Worm (Caenorhabditis elegans): ENCODE data around the gene srd-70.

The srd-70 gene

DNA sequence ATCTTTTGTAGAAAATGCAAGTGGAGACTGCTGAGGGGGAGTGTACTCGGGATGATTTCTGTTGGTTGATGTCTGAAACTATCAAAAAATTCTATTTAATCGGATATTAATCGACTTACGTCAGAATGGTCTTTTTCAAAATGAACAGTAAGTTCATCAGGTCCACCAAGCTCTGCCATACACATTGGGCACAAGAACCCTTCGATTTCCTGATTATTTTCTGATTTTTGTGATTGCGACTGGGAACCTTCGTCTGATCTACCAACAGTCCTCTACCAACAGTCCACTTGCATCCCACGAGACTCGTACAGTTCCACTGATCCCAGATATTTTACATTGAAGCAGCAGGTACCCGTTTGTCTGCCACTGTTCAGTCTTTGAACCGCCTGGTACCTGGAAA lies 21.1 kb downstream of the srd-70 start:
- TF ChIP-seq aha-1 (tag) (peak; percentile 92), F44E2.7 (GFP tag; IDR thresholded peaks at IDR 0.05) (0 out of 2 replicates have a peak, but pooled peaks have one; percentile 43), F26F4.8 (GFP tag; conservative IDR thresholded peaks at IDR 0.05) (no peak), nhr-77 (tag; optimal IDR thresholded peaks at IDR 0.05) (no peak), nhr-6 (tag; optimal IDR thresholded peaks at IDR 0.05) (no peak), mxl-3 (GFP tag; optimal IDR thresholded peaks at IDR 0.05) (no peak), pha-4 (GFP tag; IDR thresholded peaks at IDR 0.05) (no peak), pha-4 (tag; optimal IDR thresholded peaks at IDR 0.05) (no peak), zip-2 (tag; optimal IDR thresholded peaks at IDR 0.05) (no peak), nhr-48 (tag; optimal IDR thresholded peaks at IDR 0.05) (no peak)

- TF ChIP-seq nhr-42 (GFP tag; IDR thresholded peaks at IDR 0.05) (no peak), Y75B8A.6 (GFP tag; IDR thresholded peaks at IDR 0.05) (no peak), F37D6.2 (tag; optimal IDR thresholded peaks at IDR 0.05) (no peak), zip-2 (tag; optimal IDR thresholded peaks at IDR 0.05) (no peak)
These were observed 21.9 kb downstream of the srd-70 start, which contains the start of gene B0250.7 for ce11 chrV:20475830-20476229. TSS of gene B0250.7 (minus strand) at chrV:20476061.

- TF ChIP-seq unc-130 (GFP tag; optimal IDR thresholded peaks at IDR 0.05) (peak; percentile 15), F37D6.2 (tag; optimal IDR thresholded peaks at IDR 0.05) (no peak)
These were observed 22.6 kb downstream of the srd-70 start for ce11 chrV:20476514-20476913.

DNA sequence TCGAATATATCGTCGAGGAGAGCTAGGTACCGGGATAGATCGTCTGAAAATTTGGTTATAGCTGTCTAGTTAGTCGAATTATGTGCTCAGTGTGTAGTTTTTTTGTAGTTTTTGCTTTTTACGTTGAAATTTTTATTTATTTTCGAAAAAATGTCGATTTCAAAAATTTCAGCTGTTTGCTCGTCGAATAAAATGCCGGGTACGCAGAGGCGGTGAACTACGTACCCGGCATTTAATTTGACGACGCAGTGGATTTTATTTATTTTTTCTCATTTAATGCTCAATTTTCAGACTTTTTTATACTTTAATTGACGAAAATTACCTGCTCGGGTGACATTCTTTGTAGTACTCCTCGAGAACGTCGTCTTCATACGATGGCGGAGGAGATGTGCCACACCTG lies 23.1 kb downstream of the srd-70 start:
- TF ChIP-seq lsy-2 (tag; optimal IDR thresholded peaks at IDR 0.05): peak in 1 of 2 experiments; percentile 50
- TF ChIP-seq hmg-1.1 (GFP tag; IDR thresholded peaks at IDR 0.05): no peak
- TF ChIP-seq Y5F2A.4 (GFP tag; optimal IDR thresholded peaks at IDR 0.05): no peak

ce11 chrV:20479013-20479739 lies 25.3 kb downstream of the srd-70 start, which contains the start of the genes calf-1 and rpl-2:
TSS of gene calf-1 (minus strand) at chrV:20479089.
TSS of gene rpl-2 (plus strand) at chrV:20479689.
- TF ChIP-seq sdz-12 (GFP tag; optimal IDR thresholded peaks at IDR 0.05): no peak
- no peak for TF ChIP-seq ctbp-1 (GFP tag; IDR thresholded peaks at IDR 0.05)
- TF ChIP-seq mes-2 (tag; optimal IDR thresholded peaks at IDR 0.05; ENCODE audit: poor library complexity, severe bottlenecking): peak; percentile 82
- no peak for TF ChIP-seq duxl-1 (tag; optimal IDR thresholded peaks at IDR 0.05; ENCODE audit: poor library complexity)
- no peak for TF ChIP-seq zfp-2 (tag; optimal IDR thresholded peaks at IDR 0.05)
- TF ChIP-seq spr-3 (GFP tag; optimal IDR thresholded peaks at IDR 0.05): no peak
- peak; percentile 23 for TF ChIP-seq unc-130 (GFP tag; optimal IDR thresholded peaks at IDR 0.05)
- peak; percentile 55 for TF ChIP-seq dve-1 (tag; optimal IDR thresholded peaks at IDR 0.05; ENCODE audit: insufficient read depth)
- TF ChIP-seq zfp-3 (GFP tag; conservative IDR thresholded peaks at IDR 0.05): no peak
- peak; percentile 68 for TF ChIP-seq hlh-30 (tag; optimal IDR thresholded peaks at IDR 0.05; ENCODE audit: insufficient read depth)
- no peak for TF ChIP-seq nhr-76 (tag; optimal IDR thresholded peaks at IDR 0.05)
- no peak for TF ChIP-seq nhr-48 (tag; optimal IDR thresholded peaks at IDR 0.05)
- no peak for TF ChIP-seq Y48G9A.11 (GFP tag; IDR thresholded peaks at IDR 0.05)
- peak; percentile 94 for TF ChIP-seq aha-1 (tag)
- no peak for TF ChIP-seq gei-8 (GFP tag; optimal IDR thresholded peaks at IDR 0.05)
- no peak for TF ChIP-seq madf-5 (GFP tag; IDR thresholded peaks at IDR 0.05)
- TF ChIP-seq F37D6.2 (tag; optimal IDR thresholded peaks at IDR 0.05): no peak
- TF ChIP-seq dmd-8 (GFP tag; IDR thresholded peaks at IDR 0.05): no peak
- TF ChIP-seq lin-38 (GFP tag; IDR thresholded peaks at IDR 0.05): peak; percentile 44; the same call in 1 of the 2 replicates
- TF ChIP-seq lsy-2 (tag; optimal IDR thresholded peaks at IDR 0.05): peak; percentile 0 to 73
- TF ChIP-seq mep-1 (tag; optimal IDR thresholded peaks at IDR 0.05): peak; percentile 69
- TF ChIP-seq fos-1 (tag; optimal IDR thresholded peaks at IDR 0.05): no peak
- no peak for TF ChIP-seq lin-29 (GFP tag; IDR thresholded peaks at IDR 0.05)
- 0 out of 2 replicates have a peak, but pooled peaks have one; percentile 49 for TF ChIP-seq pha-4 (GFP tag; IDR thresholded peaks at IDR 0.05)
- TF ChIP-seq pha-4 (tag; optimal IDR thresholded peaks at IDR 0.05): no peak
- TF ChIP-seq hlh-11 (tag; optimal IDR thresholded peaks at IDR 0.05): peak; percentile 55
- peak; percentile 29 for TF ChIP-seq nhr-77 (tag; optimal IDR thresholded peaks at IDR 0.05)
- TF ChIP-seq ceh-20 (GFP tag; IDR thresholded peaks at IDR 0.05): no peak
- peak; percentile 21 for TF ChIP-seq nhr-28 (tag; optimal IDR thresholded peaks at IDR 0.05)
- TF ChIP-seq R02D3.7 (tag; optimal IDR thresholded peaks at IDR 0.05): peak; percentile 73
- peak; percentile 26 for TF ChIP-seq nhr-6 (tag; optimal IDR thresholded peaks at IDR 0.05)
- TF ChIP-seq mdl-1 (tag; optimal IDR thresholded peaks at IDR 0.05): peak in 1 of 2 experiments; percentile 2
- TF ChIP-seq ceh-28 (tag; optimal IDR thresholded peaks at IDR 0.05): no peak

All from whole organism, L4 larva.